Worm (Caenorhabditis elegans) whole organism, mixed stage, embryonic: Measurements from ENCODE around the gene srx-104.

ENCODE experiments used
- bed-3 ChIP-seq: fragments of 200-800 bp; sonication (Bioruptor generic); optimal IDR thresholded peaks from 3 replicates; lab custom pipeline; 2018; ENCODE audit warnings: mild to moderate bottlenecking, missing genetic modification characterization, moderate library complexity, missing compliant biosample characterization
- blmp-1 ChIP-seq: fragments of 150-350 bp; optimal IDR thresholded peaks from 2 replicates; lab custom pipeline; 2014; ENCODE audit warnings: missing biosample characterization, missing genetic modification characterization
- ceh-39 ChIP-seq: fragments of 150-350 bp; optimal IDR thresholded peaks from 2 replicates; lab custom pipeline; 2014; ENCODE audit warnings: missing biosample characterization, missing genetic modification characterization
- ceh-43 ChIP-seq: fragments of 200-800 bp; sonication (Bioruptor generic); optimal IDR thresholded peaks from 2 replicates; lab custom pipeline; 2018; ENCODE audit warnings: mild to moderate bottlenecking, missing genetic modification characterization, moderate library complexity, missing compliant biosample characterization
- ceh-83 ChIP-seq: fragments of 200-800 bp; sonication (Bioruptor generic); optimal IDR thresholded peaks from 2 replicates; lab custom pipeline; 2018; ENCODE audit warnings: mild to moderate bottlenecking, missing genetic modification characterization, missing compliant biosample characterization
- ces-1 ChIP-seq: fragments of 150-350 bp; optimal IDR thresholded peaks from 2 replicates; lab custom pipeline; 2014; ENCODE audit warnings: missing biosample characterization, missing genetic modification reagents, missing genetic modification characterization
- cnd-1 ChIP-seq: fragments of 200-800 bp; sonication (Bioruptor generic); optimal IDR thresholded peaks from 2 replicates; lab custom pipeline; 2018; ENCODE audit warnings: mild to moderate bottlenecking, missing genetic modification characterization, missing compliant biosample characterization
- drap-1 ChIP-seq: fragments of 200-800 bp; sonication (Bioruptor generic); optimal IDR thresholded peaks from 3 replicates; lab custom pipeline; 2018; ENCODE audit warnings: mild to moderate bottlenecking, missing genetic modification characterization, missing compliant biosample characterization
- elt-1 ChIP-seq: sonication (generic microtip); optimal IDR thresholded peaks from 2 replicates; lab custom pipeline; 2017; ENCODE audit warnings: missing genetic modification characterization, mild to moderate bottlenecking, missing compliant biosample characterization, antibody characterized with exemption, moderate library complexity, borderline replicate concordance; ENCODE audit not compliant: insufficient read depth
- elt-3 ChIP-seq: fragments of 150-350 bp; optimal IDR thresholded peaks from 2 replicates; lab custom pipeline; 2014; ENCODE audit warnings: missing biosample characterization, missing genetic modification characterization
- flh-1 ChIP-seq: fragments of 200-800 bp; sonication (Bioruptor generic); optimal IDR thresholded peaks from 2 replicates; lab custom pipeline; 2018; ENCODE audit warnings: mild to moderate bottlenecking, missing genetic modification characterization, moderate library complexity, missing compliant biosample characterization
- ham-2 ChIP-seq: fragments of 200-800 bp; sonication (Bioruptor generic); optimal IDR thresholded peaks from 2 replicates; lab custom pipeline; 2018; ENCODE audit warnings: mild to moderate bottlenecking, missing genetic modification characterization, missing compliant biosample characterization
- hlh-1 ChIP-seq: fragments of 150-350 bp; optimal IDR thresholded peaks from 2 replicates; lab custom pipeline; 2014; ENCODE audit warnings: missing biosample characterization, missing genetic modification reagents, missing genetic modification characterization
- lin-13 ChIP-seq: fragments of 150-350 bp; optimal IDR thresholded peaks from 2 replicates; lab custom pipeline; 2014; ENCODE audit warnings: missing biosample characterization, missing genetic modification characterization
- lin-32 ChIP-seq: fragments of 200-800 bp; sonication (Bioruptor generic); optimal IDR thresholded peaks from 2 replicates; lab custom pipeline; 2018; ENCODE audit warnings: mild to moderate bottlenecking, missing genetic modification characterization, missing compliant biosample characterization
- lsy-2 ChIP-seq: fragments of 150-350 bp; optimal IDR thresholded peaks from 2 replicates; lab custom pipeline; 2014; ENCODE audit warnings: missing biosample characterization, missing genetic modification characterization
- mab-5 ChIP-seq: fragments of 150-350 bp; optimal IDR thresholded peaks from 2 replicates; lab custom pipeline; 2014; ENCODE audit warnings: missing biosample characterization, missing genetic modification characterization
- mep-1 ChIP-seq: fragments of 150-350 bp; optimal IDR thresholded peaks from 2 replicates; lab custom pipeline; 2017; ENCODE audit warnings: missing biosample characterization, missing genetic modification reagents, missing genetic modification characterization, inconsistent platforms
- mls-2 ChIP-seq: sonication (generic microtip); optimal IDR thresholded peaks from 2 replicates; lab custom pipeline; 2016; ENCODE audit warnings: mild to moderate bottlenecking, missing genetic modification characterization, moderate library complexity, missing compliant biosample characterization
- nhr-12 ChIP-seq: fragments of 150-350 bp; optimal IDR thresholded peaks from 2 replicates; lab custom pipeline; 2014; ENCODE audit warnings: missing biosample characterization, missing genetic modification characterization
- nhr-237 ChIP-seq: fragments of 150-350 bp; optimal IDR thresholded peaks from 2 replicates; lab custom pipeline; 2014; ENCODE audit warnings: missing biosample characterization, missing genetic modification characterization
- nhr-28 ChIP-seq: fragments of 150-350 bp; optimal IDR thresholded peaks from 2 replicates; lab custom pipeline; 2014; ENCODE audit warnings: missing biosample characterization, missing genetic modification characterization
- nhr-76 ChIP-seq: sonication (generic microtip); optimal IDR thresholded peaks from 2 replicates; lab custom pipeline; 2017; ENCODE audit warnings: missing biosample characterization, missing genetic modification characterization
- pha-4 ChIP-seq: fragments of 150-350 bp; optimal IDR thresholded peaks from 2 replicates; lab custom pipeline; 2018; ENCODE audit warnings: missing biosample characterization, missing genetic modification reagents, missing genetic modification characterization
- sem-2 ChIP-seq: fragments of 200-800 bp; sonication (Bioruptor generic); optimal IDR thresholded peaks from 2 replicates; lab custom pipeline; 2018; ENCODE audit warnings: mild to moderate bottlenecking, missing genetic modification characterization, missing compliant biosample characterization
- snpc-4 ChIP-seq: fragments of 150-350 bp; optimal IDR thresholded peaks from 2 replicates; lab custom pipeline; 2014; ENCODE audit warnings: missing biosample characterization, missing genetic modification characterization
- tbx-8 ChIP-seq: fragments of 200-800 bp; sonication (Bioruptor generic); optimal IDR thresholded peaks from 2 replicates; lab custom pipeline; 2018; ENCODE audit warnings: mild to moderate bottlenecking, missing genetic modification characterization, moderate library complexity, missing compliant biosample characterization
- unc-120 ChIP-seq: sonication (generic microtip); optimal IDR thresholded peaks from 2 replicates; lab custom pipeline; 2017; ENCODE audit warnings: missing genetic modification characterization, missing compliant biosample characterization; ENCODE audit not compliant: poor library complexity, severe bottlenecking
- unc-62 ChIP-seq: fragments of 150-350 bp; optimal IDR thresholded peaks from 2 replicates; lab custom pipeline; 2014; ENCODE audit warnings: missing biosample characterization, missing genetic modification reagents, missing genetic modification characterization
- zip-8 ChIP-seq: fragments of 150-350 bp; optimal IDR thresholded peaks from 2 replicates; lab custom pipeline; 2014; ENCODE audit warnings: missing biosample characterization, missing genetic modification characterization
- ztf-11 ChIP-seq: fragments of 150-350 bp; optimal IDR thresholded peaks from 2 replicates; lab custom pipeline; 2014; ENCODE audit warnings: missing biosample characterization, missing genetic modification characterization

srx-104 gene

DNA sequence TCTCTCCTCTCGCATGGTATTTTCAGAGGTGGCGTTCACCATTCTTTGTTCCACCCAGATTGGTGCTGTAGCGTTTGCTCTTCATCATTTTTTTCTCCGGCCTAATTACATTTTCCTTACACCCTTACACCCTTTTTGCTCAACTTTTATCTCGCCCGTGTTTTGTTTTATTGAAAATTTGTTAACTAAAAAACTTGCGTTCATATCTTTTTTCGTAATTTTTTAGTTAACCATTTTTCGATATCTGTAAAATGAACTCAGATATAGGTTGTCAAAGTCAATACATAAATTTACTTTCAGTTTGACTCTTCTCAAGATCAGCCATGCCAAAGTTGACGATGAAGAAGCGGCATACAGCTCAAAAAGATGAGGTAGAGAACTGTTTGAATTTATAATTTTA, 42.1 kb upstream of the srx-104 start, which contains the start of gene F12E12.1:
Gene F12E12.1 (plus strand): TSS at position 301 of the 400 bp plus-strand sequence.
- TF ChIP-seq ceh-43 (GFP tag; lab: Kevin White, UChicago) (no peak), hlh-1 (tag; lab: Kevin White, UChicago) (no peak), lin-32 (GFP tag; lab: Kevin White, UChicago) (no peak), mep-1 (no peak), nhr-237 (no peak), lin-13 (tag; lab: Kevin White, UChicago) (no peak), ces-1 (GFP tag; lab: Kevin White, UChicago) (no peak), nhr-76 (tag; lab: Kevin White, UChicago) (no peak), drap-1 (no peak), ceh-39 (tag; lab: Kevin White, UChicago) (no peak), unc-62 (GFP tag; lab: Kevin White, UChicago) (no peak), mls-2 (tag; lab: Kevin White, UChicago) (no peak), nhr-28 (tag; lab: Kevin White, UChicago) (no peak), ham-2 (GFP tag; lab: Kevin White, UChicago) (no peak), bed-3 (GFP tag; lab: Kevin White, UChicago) (no peak), pha-4 (tag; lab: Kevin White, UChicago) (no peak)
- TF ChIP-seq, all 35 proteins: peak for 0

DNA sequence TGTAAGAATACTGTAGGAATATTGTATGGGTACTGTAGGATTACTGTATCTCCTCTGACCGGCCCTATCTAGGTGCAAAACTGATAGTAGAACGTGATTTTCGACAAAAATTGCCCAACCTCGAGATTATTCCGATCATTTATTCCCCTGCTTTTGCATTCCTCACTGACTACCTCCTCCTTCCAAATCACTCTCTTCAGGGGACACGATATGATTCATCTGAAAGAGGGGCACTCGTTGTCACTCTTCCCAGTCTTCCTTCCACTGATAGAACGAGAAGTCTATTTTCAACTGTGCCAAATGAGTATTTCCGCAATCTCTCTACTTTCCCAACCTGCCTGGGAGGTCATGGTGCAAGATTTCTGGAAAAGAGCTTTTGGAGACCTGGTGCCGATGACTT, 40.2 kb upstream of the srx-104 start, which contains the start of gene F12E12.2:
Gene F12E12.2 (plus strand): TSS at position 301 of the 400 bp plus-strand sequence.
- TF ChIP-seq unc-120 (tag; lab: Kevin White, UChicago) (no peak), sem-2 (GFP tag; lab: Kevin White, UChicago) (no peak), mab-5 (tag; lab: Kevin White, UChicago) (no peak), lsy-2 (tag; lab: Kevin White, UChicago) (no peak), flh-1 (GFP tag; lab: Kevin White, UChicago) (no peak), nhr-237 (no peak), nhr-12 (no peak), elt-3 (tag; lab: Kevin White, UChicago) (no peak), drap-1 (no peak), mep-1 (no peak), lin-13 (tag; lab: Kevin White, UChicago) (no peak), cnd-1 (tag; lab: Kevin White, UChicago) (no peak), zip-8 (tag; lab: Kevin White, UChicago) (no peak), ceh-83 (GFP tag; lab: Kevin White, UChicago) (no peak)

DNA sequence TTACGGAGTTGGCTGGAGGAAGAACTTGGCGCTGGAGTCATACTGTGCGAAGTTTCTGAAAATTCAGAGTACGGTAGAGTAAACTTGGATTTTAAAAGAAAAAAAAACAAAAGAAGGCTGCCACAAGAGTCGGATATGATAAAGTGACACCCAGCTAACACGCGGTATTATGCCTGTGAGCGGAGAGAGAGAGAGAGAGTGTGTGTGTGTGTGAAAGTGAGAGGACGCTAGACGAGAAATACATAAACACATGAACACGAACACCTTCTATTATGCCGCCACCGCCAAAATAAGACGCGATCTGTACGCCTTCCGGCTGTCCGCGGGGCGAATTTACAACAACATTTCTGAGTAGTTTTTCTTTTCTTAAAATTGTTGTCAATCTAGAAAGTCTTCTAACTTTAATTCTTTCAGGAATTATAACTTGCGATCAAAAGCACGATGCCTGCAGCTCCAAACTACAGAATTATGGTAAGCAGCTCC, 37.4 kb upstream of the srx-104 start, which contains the start of gene F12E12.6:
Gene F12E12.6 (minus strand): TSS at position 51 of the 483 bp plus-strand sequence.
- TF ChIP-seq lsy-2 (tag; lab: Kevin White, UChicago) (no peak), elt-3 (tag; lab: Kevin White, UChicago) (no peak), elt-1 (no peak), mls-2 (tag; lab: Kevin White, UChicago) (no peak), snpc-4 (no peak), pha-4 (tag; lab: Kevin White, UChicago) (no peak), nhr-28 (tag; lab: Kevin White, UChicago) (no peak), ces-1 (GFP tag; lab: Kevin White, UChicago) (no peak), blmp-1 (no peak), ztf-11 (tag; lab: Kevin White, UChicago) (no peak), nhr-237 (no peak)
- TF ChIP-seq, all 35 proteins: peak for 0

DNA sequence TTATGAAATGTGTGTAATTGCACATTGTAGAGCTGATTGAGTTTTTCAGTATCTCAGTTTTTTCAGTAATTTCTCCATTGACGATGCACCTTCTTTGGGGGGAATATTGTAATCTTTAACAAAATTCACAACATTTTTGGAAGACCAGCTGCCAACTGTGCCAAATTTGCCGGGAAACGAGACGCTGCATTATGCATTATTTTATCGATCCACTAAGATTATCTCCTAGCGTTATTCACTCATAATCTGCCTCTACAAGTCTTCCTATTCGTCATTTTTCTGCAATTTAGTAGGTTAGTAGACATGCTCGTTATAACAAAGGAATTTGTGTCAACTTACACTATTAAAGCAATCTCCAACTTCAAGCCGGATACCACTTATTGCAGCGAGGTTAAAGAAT, 32.2 kb upstream of the srx-104 start, which contains the start of the genes sdz-12 and bath-31:
Gene sdz-12 (minus strand): TSS at position 101 of the 400 bp plus-strand sequence.
Gene bath-31 (plus strand): TSS at position 251 of the 400 bp plus-strand sequence.
- TF ChIP-seq ham-2 (GFP tag; lab: Kevin White, UChicago): no peak
- no peak for TF ChIP-seq hlh-1 (tag; lab: Kevin White, UChicago)
- no peak for TF ChIP-seq snpc-4
- no peak for TF ChIP-seq nhr-28 (tag; lab: Kevin White, UChicago)
- TF ChIP-seq flh-1 (GFP tag; lab: Kevin White, UChicago): no peak
- no peak for TF ChIP-seq tbx-8 (GFP tag; lab: Kevin White, UChicago)
- TF ChIP-seq unc-120 (tag; lab: Kevin White, UChicago): no peak
- no peak for TF ChIP-seq ceh-83 (GFP tag; lab: Kevin White, UChicago)
- TF ChIP-seq ces-1 (GFP tag; lab: Kevin White, UChicago): no peak
- no peak for TF ChIP-seq cnd-1 (tag; lab: Kevin White, UChicago)
- TF ChIP-seq nhr-237: no peak
- TF ChIP-seq lin-13 (tag; lab: Kevin White, UChicago): no peak
- no peak for TF ChIP-seq unc-62 (GFP tag; lab: Kevin White, UChicago)
- TF ChIP-seq lsy-2 (tag; lab: Kevin White, UChicago): no peak
- TF ChIP-seq lin-32 (GFP tag; lab: Kevin White, UChicago): no peak
